Worm (Caenorhabditis elegans) whole organism, L2 larva: Measurements from ENCODE around the gene ceh-63.
A peak's percentile ranks its signal among the peaks of the same experiment; 100 is the strongest.

Source experiments
- C34F6.9 ChIP-seq: fragments of 150-350 bp; optimal IDR thresholded peaks from 2 replicates; lab custom pipeline; 2014; ENCODE audit warnings: missing biosample characterization, missing genetic modification characterization
- F13H6.1 ChIP-seq: sonication (generic microtip); optimal IDR thresholded peaks from 2 replicates; lab custom pipeline; 2016; ENCODE audit warnings: missing genetic modification characterization, missing compliant biosample characterization
- R02D3.7 ChIP-seq: fragments of 150-350 bp; optimal IDR thresholded peaks from 2 replicates; lab custom pipeline; 2014; ENCODE audit warnings: missing biosample characterization, missing genetic modification characterization
- Y55F3AM.14 ChIP-seq: fragments of 200-800 bp; sonication (Bioruptor generic); optimal IDR thresholded peaks from 2 replicates; lab custom pipeline; 2018; ENCODE audit warnings: mild to moderate bottlenecking, missing genetic modification characterization, missing compliant biosample characterization
- ZK546.5 ChIP-seq: sonication (generic microtip); optimal IDR thresholded peaks from 2 replicates; lab custom pipeline; 2017; ENCODE audit warnings: missing biosample characterization, missing genetic modification characterization
- alr-1 ChIP-seq: fragments of 150-350 bp; optimal IDR thresholded peaks from 2 replicates; lab custom pipeline; 2014; ENCODE audit warnings: missing biosample characterization, missing genetic modification characterization
- blmp-1 ChIP-seq: sonication (generic microtip); optimal IDR thresholded peaks from 2 replicates; lab custom pipeline; 2017; ENCODE audit warnings: missing genetic modification characterization, mild to moderate bottlenecking, missing compliant biosample characterization, antibody characterized with exemption, moderate library complexity; ENCODE audit not compliant: insufficient read depth
- ceh-16 ChIP-seq: fragments of 150-350 bp; optimal IDR thresholded peaks from 2 replicates; lab custom pipeline; 2014; ENCODE audit warnings: missing biosample characterization, missing genetic modification characterization
- ceh-82 ChIP-seq: fragments of 150-350 bp; optimal IDR thresholded peaks from 2 replicates; lab custom pipeline; 2014; ENCODE audit warnings: missing biosample characterization, missing genetic modification characterization
- crh-2 ChIP-seq: sonication (generic microtip); optimal IDR thresholded peaks from 2 replicates; lab custom pipeline; 2017; ENCODE audit warnings: missing biosample characterization, missing genetic modification characterization
- dmd-4 ChIP-seq: sonication (generic microtip); optimal IDR thresholded peaks from 2 replicates; lab custom pipeline; 2017; ENCODE audit warnings: missing biosample characterization, missing genetic modification characterization
- elt-1 ChIP-seq: fragments of 150-350 bp; optimal IDR thresholded peaks from 2 replicates; lab custom pipeline; 2014; ENCODE audit warnings: missing biosample characterization, missing genetic modification characterization
- elt-3 ChIP-seq: sonication (generic microtip); optimal IDR thresholded peaks from 2 replicates; lab custom pipeline; 2017; ENCODE audit warnings: missing biosample characterization, missing genetic modification characterization
- gmeb-1 ChIP-seq: fragments of 150-350 bp; optimal IDR thresholded peaks from 2 replicates; lab custom pipeline; 2014; ENCODE audit warnings: missing biosample characterization, missing genetic modification characterization
- lin-13 ChIP-seq: fragments of 150-350 bp; optimal IDR thresholded peaks from 2 replicates; lab custom pipeline; 2014; ENCODE audit warnings: missing biosample characterization, missing genetic modification reagents, missing genetic modification characterization
- lin-39 ChIP-seq: fragments of 150-350 bp; optimal IDR thresholded peaks from 2 replicates; lab custom pipeline; 2014; ENCODE audit warnings: missing biosample characterization, missing genetic modification reagents, missing genetic modification characterization
- lsy-2 ChIP-seq, 2 experiments: fragments of 150-350 bp in 1 of 2; sonication (generic microtip) in 1 of 2; optimal IDR thresholded peaks; 2 replicates each; lab custom pipeline; 2014 to 2017; ENCODE audit warnings: missing biosample characterization in 2 of 2, missing genetic modification characterization in 2 of 2
- mab-5 ChIP-seq: fragments of 150-350 bp; optimal IDR thresholded peaks from 2 replicates; lab custom pipeline; 2014; ENCODE audit warnings: missing biosample characterization, missing genetic modification characterization
- mdl-1 ChIP-seq, 2 experiments: fragments of 150-350 bp in 1 of 2; sonication (generic microtip) in 1 of 2; optimal IDR thresholded peaks; 2 replicates each; lab custom pipeline; 2017; ENCODE audit warnings: missing biosample characterization in 2 of 2, missing genetic modification characterization in 2 of 2
- nhr-10 ChIP-seq: sonication (generic microtip); optimal IDR thresholded peaks from 2 replicates; lab custom pipeline; 2017; ENCODE audit warnings: missing biosample characterization, missing genetic modification characterization
- nhr-12 ChIP-seq: fragments of 150-350 bp; optimal IDR thresholded peaks from 2 replicates; lab custom pipeline; 2014; ENCODE audit warnings: missing biosample characterization, missing genetic modification characterization
- nhr-129 ChIP-seq: fragments of 150-350 bp; optimal IDR thresholded peaks from 2 replicates; lab custom pipeline; 2014; ENCODE audit warnings: missing biosample characterization, missing genetic modification characterization
- nhr-21 ChIP-seq: fragments of 150-350 bp; optimal IDR thresholded peaks from 2 replicates; lab custom pipeline; 2014; ENCODE audit warnings: missing biosample characterization, missing genetic modification characterization
- nhr-23 ChIP-seq: fragments of 150-350 bp; optimal IDR thresholded peaks from 2 replicates; lab custom pipeline; 2014; ENCODE audit warnings: missing biosample characterization, missing genetic modification reagents, missing genetic modification characterization
- nhr-25 ChIP-seq: fragments of 150-350 bp; sonication (generic microtip); optimal IDR thresholded peaks from 3 replicates; lab custom pipeline; 2014; ENCODE audit warnings: missing biosample characterization, missing genetic modification characterization
- nhr-6 ChIP-seq: fragments of 150-350 bp; optimal IDR thresholded peaks from 2 replicates; lab custom pipeline; 2014; ENCODE audit warnings: missing biosample characterization, missing genetic modification characterization
- sem-4 ChIP-seq: fragments of 150-350 bp; optimal IDR thresholded peaks from 2 replicates; lab custom pipeline; 2014; ENCODE audit warnings: missing biosample characterization, missing genetic modification reagents, missing genetic modification characterization
- skn-1 ChIP-seq: sonication (generic microtip); optimal IDR thresholded peaks from 2 replicates; lab custom pipeline; 2017; ENCODE audit warnings: missing biosample characterization, missing genetic modification characterization
- sma-3 ChIP-seq: sonication (generic microtip); optimal IDR thresholded peaks from 2 replicates; lab custom pipeline; 2016; ENCODE audit warnings: missing genetic modification reagents, missing genetic modification characterization, missing compliant biosample characterization
- sma-9 ChIP-seq, 2 experiments: fragments of 150-350 bp in 1 of 2; sonication (generic microtip) in 1 of 2; optimal IDR thresholded peaks; 2 replicates each; lab custom pipeline; 2014 to 2016; ENCODE audit warnings: missing genetic modification characterization in 2 of 2, mild to moderate bottlenecking in 1 of 2, missing biosample characterization in 1 of 2, missing compliant biosample characterization in 1 of 2, missing genetic modification reagents in 1 of 2, moderate library complexity in 1 of 2
- unc-39 ChIP-seq: fragments of 150-350 bp; optimal IDR thresholded peaks from 2 replicates; lab custom pipeline; 2014; ENCODE audit warnings: missing biosample characterization, missing genetic modification characterization
- unc-55 ChIP-seq: fragments of 150-350 bp; sonication (generic microtip); optimal IDR thresholded peaks from 3 replicates; lab custom pipeline; 2014; ENCODE audit warnings: missing biosample characterization, missing genetic modification reagents, missing genetic modification characterization
- unc-62 ChIP-seq: fragments of 150-350 bp; optimal IDR thresholded peaks from 2 replicates; lab custom pipeline; 2014; ENCODE audit warnings: missing biosample characterization, missing genetic modification reagents, missing genetic modification characterization
- zag-1 ChIP-seq: fragments of 150-350 bp; optimal IDR thresholded peaks from 2 replicates; lab custom pipeline; 2014; ENCODE audit warnings: missing biosample characterization, missing genetic modification characterization
- ztf-1 ChIP-seq: fragments of 200-800 bp; sonication (Bioruptor generic); conservative IDR thresholded peaks from 2 replicates; pipeline ENCODE4 v1.3.6; 2022; ENCODE audit warnings: missing genetic modification characterization, missing compliant biosample characterization

ceh-63 gene

ce11 chrX:3673584-3674108 lies at the start of gene ceh-63:
Gene ceh-63 (minus strand): TSS chrX:3674058.
- TF ChIP-seq unc-55 (GFP tag; lab: Kevin White, UChicago) (no peak), F13H6.1 (tag; lab: Kevin White, UChicago) (no peak), sma-9 (GFP tag; optimal IDR thresholded peaks at IDR 0.05; lab: Kevin White, UChicago) (no peak), sma-9 (tag; optimal IDR thresholded peaks at IDR 0.05; lab: Kevin White, UChicago) (no peak), nhr-25 (tag; lab: Kevin White, UChicago) (no peak), mdl-1 (tag; optimal IDR thresholded peaks at IDR 0.05; lab: Kevin White, UChicago) (no peak)

ce11 chrX:3715835-3716234 lies 42.0 kb upstream of the ceh-63 start:
- TF ChIP-seq nhr-10 (tag; lab: Kevin White, UChicago) (no peak), Y55F3AM.14 (no peak), ZK546.5 (tag; lab: Kevin White, UChicago) (no peak), C34F6.9 (no peak), elt-1 (tag; lab: Kevin White, UChicago) (no peak), lin-39 (tag; lab: Kevin White, UChicago) (no peak), ceh-16 (tag; lab: Kevin White, UChicago) (no peak), sem-4 (tag; lab: Kevin White, UChicago) (no peak), dmd-4 (tag; lab: Kevin White, UChicago) (no peak)

- TF ChIP-seq nhr-6 (tag; lab: Kevin White, UChicago) (no peak), crh-2 (tag; lab: Kevin White, UChicago) (no peak), skn-1 (tag; lab: Kevin White, UChicago) (no peak), mab-5 (tag; lab: Kevin White, UChicago) (no peak), ztf-1 (no peak), lin-13 (no peak), nhr-12 (tag; lab: Kevin White, UChicago) (no peak), ceh-16 (tag; lab: Kevin White, UChicago) (no peak), nhr-25 (tag; lab: Kevin White, UChicago) (no peak), C34F6.9 (no peak), alr-1 (no peak), lsy-2 (tag; optimal IDR thresholded peaks at IDR 0.05; lab: Kevin White, UChicago) (no peak), unc-39 (no peak)
- TF ChIP-seq, all 48 proteins: peak for 0
Observed at ce11 chrX:3714797-3715196, 40.9 kb upstream of the ceh-63 start, which contains the start of gene C01C4.2. Gene C01C4.2 (plus strand): TSS chrX:3715097.

ce11 chrX:3711581-3712101 lies 37.8 kb upstream of the ceh-63 start:
- TF ChIP-seq mab-5 (tag; lab: Kevin White, UChicago): no peak
- peak; percentile 55 for TF ChIP-seq sma-9 (GFP tag; optimal IDR thresholded peaks at IDR 0.05; lab: Kevin White, UChicago)
- no peak for TF ChIP-seq sma-9 (tag; optimal IDR thresholded peaks at IDR 0.05; lab: Kevin White, UChicago)
- TF ChIP-seq, all 48 proteins: peak for 1

- TF ChIP-seq elt-3: no peak
Observed at ce11 chrX:3709747-3710146, 35.9 kb upstream of the ceh-63 start.

- no peak for TF ChIP-seq nhr-12 (tag; lab: Kevin White, UChicago)
- TF ChIP-seq ZK546.5 (tag; lab: Kevin White, UChicago): no peak
- no peak for TF ChIP-seq nhr-21
- TF ChIP-seq, all 48 proteins: peak for 0
Observed at ce11 chrX:3706319-3706718, 32.5 kb upstream of the ceh-63 start.

ce11 chrX:3705319-3705718 lies 31.5 kb upstream of the ceh-63 start:
- TF ChIP-seq F13H6.1 (tag; lab: Kevin White, UChicago) (no peak), unc-39 (no peak), nhr-12 (tag; lab: Kevin White, UChicago) (no peak), sma-9 (GFP tag; optimal IDR thresholded peaks at IDR 0.05; lab: Kevin White, UChicago) (no peak), sma-9 (tag; optimal IDR thresholded peaks at IDR 0.05; lab: Kevin White, UChicago) (no peak), C34F6.9 (no peak), nhr-25 (tag; lab: Kevin White, UChicago) (no peak), nhr-6 (tag; lab: Kevin White, UChicago) (no peak), mab-5 (tag; lab: Kevin White, UChicago) (no peak), unc-62 (GFP tag; lab: Kevin White, UChicago) (no peak), ztf-1 (no peak), mdl-1 (tag; optimal IDR thresholded peaks at IDR 0.05; lab: Kevin White, UChicago) (no peak), gmeb-1 (tag; lab: Kevin White, UChicago) (no peak), zag-1 (tag; lab: Kevin White, UChicago) (no peak), nhr-10 (tag; lab: Kevin White, UChicago) (no peak), nhr-23 (no peak), blmp-1 (tag; lab: Kevin White, UChicago) (no peak), Y55F3AM.14 (no peak), lsy-2 (tag; optimal IDR thresholded peaks at IDR 0.05; lab: Kevin White, UChicago) (peak in 1 of 2 experiments; percentile 30), nhr-129 (peak; percentile 4), ceh-82 (no peak), unc-55 (GFP tag; lab: Kevin White, UChicago) (peak; percentile 64), R02D3.7 (tag; lab: Kevin White, UChicago) (no peak), sma-3 (GFP tag; lab: Kevin White, UChicago) (no peak)
- TF ChIP-seq, all 48 proteins: peak for 3
